Fruit fly (Drosophila melanogaster): ENCODE data around the gene Orc5.

dm6 chr2L:13805170-13805569 lies 24.5 kb upstream of the Orc5 start:
- TF ChIP-seq h (optimal IDR thresholded peaks at IDR 0.05) (no peak), psq (optimal IDR thresholded peaks at IDR 0.05) (no peak), Sin3A (optimal IDR thresholded peaks at IDR 0.05) (no peak), Myc (optimal IDR thresholded peaks at IDR 0.05) (no peak), insv (optimal IDR thresholded peaks at IDR 0.05) (no peak)

Data from Kc167 (cell line).